Worm (Caenorhabditis elegans): ENCODE results near the gene C32D5.11.

The C32D5.11 gene

DNA sequence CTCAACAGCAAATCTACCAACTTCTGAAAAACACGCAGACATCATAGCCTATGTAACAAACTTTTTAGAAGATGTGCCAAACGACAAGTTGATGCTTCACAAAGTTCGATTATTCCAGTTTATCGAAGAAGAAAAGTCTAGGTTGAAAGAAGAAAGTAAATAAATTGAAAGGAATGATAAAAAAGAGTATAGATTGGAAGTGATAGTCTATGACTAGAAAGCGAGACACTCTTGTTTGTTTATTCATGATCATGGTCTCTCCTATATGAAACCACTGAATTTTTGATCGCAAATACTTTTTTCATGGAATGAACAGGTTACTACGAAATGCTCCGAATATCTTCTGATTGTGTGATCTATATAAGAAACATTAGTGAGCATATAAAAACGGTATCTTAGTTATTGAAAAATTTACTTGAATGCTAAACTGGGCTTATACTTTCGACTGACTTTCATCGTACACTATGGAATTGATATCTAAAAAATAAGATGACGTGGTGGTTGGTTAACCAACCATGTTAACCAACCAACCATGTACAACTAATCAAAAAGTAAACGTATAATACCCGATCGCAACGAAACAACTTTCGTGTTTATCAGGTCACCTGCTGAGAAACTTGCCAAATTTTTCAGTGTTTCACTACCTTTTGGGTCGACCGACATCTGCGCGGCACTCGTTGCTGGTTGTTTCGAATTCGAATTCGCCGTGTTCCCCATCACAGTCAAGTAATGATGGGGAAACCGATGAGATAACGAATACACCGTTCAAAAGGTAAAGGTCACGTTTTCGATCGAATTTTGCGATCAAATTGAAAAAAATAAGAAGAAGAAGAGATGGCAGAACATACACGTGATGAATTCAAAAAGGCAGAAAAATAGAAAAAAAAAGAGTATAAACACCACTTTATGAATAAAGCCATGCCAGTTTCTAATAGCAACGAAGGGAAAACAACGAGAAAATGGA, 9.8 kb downstream of the C32D5.11 start, which contains the start of gene C32D5.8:
C32D5.8 (minus strand) TSS at position 770 of the 964 bp plus-strand sequence.
- TF ChIP-seq egl-27 (tag; optimal IDR thresholded peaks at IDR 0.05) (no peak), Y55F3AM.14 (GFP tag; optimal IDR thresholded peaks at IDR 0.05) (no peak), unc-55 (GFP tag; optimal IDR thresholded peaks at IDR 0.05) (no peak), lin-13 (GFP tag; optimal IDR thresholded peaks at IDR 0.05) (no peak), crh-2 (tag; optimal IDR thresholded peaks at IDR 0.05) (peak; percentile 33), lin-39 (tag; optimal IDR thresholded peaks at IDR 0.05) (no peak), nhr-12 (tag; optimal IDR thresholded peaks at IDR 0.05) (no peak), nhr-11 (tag; optimal IDR thresholded peaks at IDR 0.05) (no peak), ZK546.5 (tag; optimal IDR thresholded peaks at IDR 0.05) (no peak), ceh-16 (tag; optimal IDR thresholded peaks at IDR 0.05) (peak; percentile 57), sma-3 (GFP tag; optimal IDR thresholded peaks at IDR 0.05) (peak; percentile 10), unc-62 (GFP tag; optimal IDR thresholded peaks at IDR 0.05) (no peak), sma-9 (GFP tag; optimal IDR thresholded peaks at IDR 0.05) (peak; percentile 48), sma-9 (tag; optimal IDR thresholded peaks at IDR 0.05) (no peak), unc-39 (tag; optimal IDR thresholded peaks at IDR 0.05) (no peak), dmd-4 (tag; optimal IDR thresholded peaks at IDR 0.05) (no peak), aly-2 (tag; optimal IDR thresholded peaks at IDR 0.05) (no peak), ztf-1 (GFP tag; conservative IDR thresholded peaks at IDR 0.05) (no peak), snpc-4 (tag; optimal IDR thresholded peaks at IDR 0.05) (no peak), nhr-23 (tag; optimal IDR thresholded peaks at IDR 0.05) (no peak), nhr-21 (tag; optimal IDR thresholded peaks at IDR 0.05) (peak; percentile 51), nhr-129 (tag; optimal IDR thresholded peaks at IDR 0.05) (no peak), ama-1 (optimal IDR thresholded peaks at IDR 0.05) (peak; percentile 38), gmeb-1 (tag; optimal IDR thresholded peaks at IDR 0.05) (no peak), F13H6.1 (tag; optimal IDR thresholded peaks at IDR 0.05) (no peak), blmp-1 (tag; optimal IDR thresholded peaks at IDR 0.05; ENCODE audit: insufficient read depth) (peak; percentile 45), fos-1 (tag; optimal IDR thresholded peaks at IDR 0.05) (peak; percentile 23), nhr-237 (tag; optimal IDR thresholded peaks at IDR 0.05) (no peak), nhr-10 (tag; optimal IDR thresholded peaks at IDR 0.05) (no peak), C34F6.9 (tag; optimal IDR thresholded peaks at IDR 0.05) (no peak), elt-1 (tag; optimal IDR thresholded peaks at IDR 0.05) (no peak), mab-5 (tag; optimal IDR thresholded peaks at IDR 0.05) (no peak), nhr-77 (tag; optimal IDR thresholded peaks at IDR 0.05) (no peak), peb-1 (tag; optimal IDR thresholded peaks at IDR 0.05) (no peak), mbf-1 (tag; optimal IDR thresholded peaks at IDR 0.05) (no peak), zag-1 (tag; optimal IDR thresholded peaks at IDR 0.05) (no peak), elt-3 (tag; optimal IDR thresholded peaks at IDR 0.05) (no peak), nhr-25 (tag; optimal IDR thresholded peaks at IDR 0.05) (peak; percentile 79), R02D3.7 (tag; optimal IDR thresholded peaks at IDR 0.05) (no peak), alr-1 (tag; optimal IDR thresholded peaks at IDR 0.05) (no peak), ztf-4 (tag; optimal IDR thresholded peaks at IDR 0.05) (peak; percentile 12), lin-11 (tag; optimal IDR thresholded peaks at IDR 0.05) (no peak), ztf-11 (tag; optimal IDR thresholded peaks at IDR 0.05) (no peak), sem-4 (tag; optimal IDR thresholded peaks at IDR 0.05) (no peak), lsy-2 (tag; optimal IDR thresholded peaks at IDR 0.05) (peak in 1 of 2 experiments; percentile 4)

ce11 chrII:6344513-6344912, 10.7 kb downstream of the C32D5.11 start:
- TF ChIP-seq aly-2 (tag; optimal IDR thresholded peaks at IDR 0.05) (no peak), elt-3 (tag; optimal IDR thresholded peaks at IDR 0.05) (no peak), skn-1 (tag; optimal IDR thresholded peaks at IDR 0.05) (no peak), zag-1 (tag; optimal IDR thresholded peaks at IDR 0.05) (no peak), peb-1 (tag; optimal IDR thresholded peaks at IDR 0.05) (no peak), lin-11 (tag; optimal IDR thresholded peaks at IDR 0.05) (no peak), nhr-10 (tag; optimal IDR thresholded peaks at IDR 0.05) (no peak), elt-1 (tag; optimal IDR thresholded peaks at IDR 0.05) (no peak), Y55F3AM.14 (GFP tag; optimal IDR thresholded peaks at IDR 0.05) (no peak), alr-1 (tag; optimal IDR thresholded peaks at IDR 0.05) (no peak), blmp-1 (tag; optimal IDR thresholded peaks at IDR 0.05; ENCODE audit: insufficient read depth) (no peak), nhr-77 (tag; optimal IDR thresholded peaks at IDR 0.05) (no peak), nhr-237 (tag; optimal IDR thresholded peaks at IDR 0.05) (no peak), dmd-4 (tag; optimal IDR thresholded peaks at IDR 0.05) (no peak), ztf-4 (tag; optimal IDR thresholded peaks at IDR 0.05) (no peak), nhr-23 (tag; optimal IDR thresholded peaks at IDR 0.05) (no peak)
